Worm (Caenorhabditis elegans) whole organism, midembryonic: Measurements from ENCODE around the gene dhs-12.

Source experiments
- T22C8.4 ChIP-seq: fragments of 200-800 bp; sonication (Bioruptor generic); IDR thresholded peaks from 2 replicates; pipeline ENCODE4 v1.3.6; 2022; ENCODE audit warnings: missing genetic modification characterization, missing compliant biosample characterization
- cog-1 ChIP-seq: sonication (generic microtip); optimal IDR thresholded peaks from 2 replicates; lab custom pipeline; 2016; ENCODE audit warnings: missing genetic modification characterization, missing compliant biosample characterization
- flt-1 ChIP-seq: fragments of 200-800 bp; sonication (Bioruptor generic); IDR thresholded peaks from 2 replicates; pipeline ENCODE4 v1.3.6; 2022; ENCODE audit warnings: missing genetic modification characterization, missing compliant biosample characterization
- klf-2 ChIP-seq: fragments of 200-800 bp; sonication (Bioruptor generic); conservative IDR thresholded peaks from 2 replicates; pipeline ENCODE4 v1.3.6; 2022; ENCODE audit warnings: missing genetic modification reagents, missing genetic modification characterization, missing compliant biosample characterization
- med-1 ChIP-seq: sonication (generic microtip); optimal IDR thresholded peaks from 2 replicates; lab custom pipeline; 2017; ENCODE audit warnings: missing genetic modification characterization, mild to moderate bottlenecking, missing compliant biosample characterization, antibody characterized with exemption, missing genetic modification reagents; ENCODE audit not compliant: insufficient read depth
- ref-1 ChIP-seq: fragments of 200-800 bp; sonication (Bioruptor generic); conservative IDR thresholded peaks from 2 replicates; pipeline ENCODE4 v1.3.6; 2022; ENCODE audit warnings: missing genetic modification reagents, missing genetic modification characterization, missing compliant biosample characterization
- tab-1 ChIP-seq: fragments of 200-800 bp; sonication (Bioruptor generic); IDR thresholded peaks from 2 replicates; pipeline ENCODE4 v1.3.6; 2022; ENCODE audit warnings: missing genetic modification characterization, missing compliant biosample characterization
- ztf-23 ChIP-seq: fragments of 200-800 bp; sonication (Bioruptor generic); IDR thresholded peaks from 2 replicates; pipeline ENCODE4 v1.3.6; 2022; ENCODE audit warnings: missing genetic modification reagents, missing genetic modification characterization, missing compliant biosample characterization
- ztf-29 ChIP-seq: fragments of 200-800 bp; sonication (Bioruptor generic); IDR thresholded peaks from 2 replicates; pipeline ENCODE4 v1.3.6; 2022; ENCODE audit warnings: missing genetic modification reagents, missing genetic modification characterization, missing compliant biosample characterization

Gene dhs-12

ce11 chrIV:10122205-10122604, 20.1 kb upstream of the dhs-12 start, which contains the start of gene irld-21:
irld-21 (minus strand) TSS chrIV:10122305.
- TF ChIP-seq ztf-29 (GFP tag; lab: Robert Waterston, UW) (no peak), tab-1 (GFP tag; lab: Robert Waterston, UW) (no peak), flt-1 (GFP tag; lab: Robert Waterston, UW) (no peak), ref-1 (GFP tag; lab: Robert Waterston, UW) (no peak), cog-1 (tag; lab: Kevin White, UChicago) (no peak), med-1 (no peak), T22C8.4 (GFP tag; lab: Robert Waterston, UW) (no peak), ztf-23 (GFP tag; lab: Robert Waterston, UW) (no peak), klf-2 (no peak)

ce11 chrIV:10126544-10126943, 15.7 kb upstream of the dhs-12 start, which contains the start of gene ctf-18:
ctf-18 (minus strand) TSS chrIV:10126644.
- TF ChIP-seq med-1, result no peak
- no peak for TF ChIP-seq cog-1 (tag; lab: Kevin White, UChicago)
- no peak for TF ChIP-seq ztf-29 (GFP tag; lab: Robert Waterston, UW)
- TF ChIP-seq tab-1 (GFP tag; lab: Robert Waterston, UW), result no peak
- TF ChIP-seq flt-1 (GFP tag; lab: Robert Waterston, UW), result no peak
- no peak for TF ChIP-seq ztf-23 (GFP tag; lab: Robert Waterston, UW)
- TF ChIP-seq klf-2, result no peak
- TF ChIP-seq ref-1 (GFP tag; lab: Robert Waterston, UW), result no peak
- TF ChIP-seq T22C8.4 (GFP tag; lab: Robert Waterston, UW), result no peak

- TF ChIP-seq ztf-29 (GFP tag; lab: Robert Waterston, UW) (no peak), flt-1 (GFP tag; lab: Robert Waterston, UW) (no peak), med-1 (no peak), cog-1 (tag; lab: Kevin White, UChicago) (no peak), ref-1 (GFP tag; lab: Robert Waterston, UW) (no peak), klf-2 (no peak), tab-1 (GFP tag; lab: Robert Waterston, UW) (no peak), T22C8.4 (GFP tag; lab: Robert Waterston, UW) (no peak), ztf-23 (GFP tag; lab: Robert Waterston, UW) (no peak)
Measured at ce11 chrIV:10128446-10128845, 13.8 kb upstream of the dhs-12 start.

ce11 chrIV:10128906-10129386, 13.3 kb upstream of the dhs-12 start, which contains the start of the genes gtbp-1 and K08F4.3:
gtbp-1 (minus strand) TSS chrIV:10128956.
K08F4.3 (plus strand) TSS chrIV:10129257.
- TF ChIP-seq ztf-23 (GFP tag; lab: Robert Waterston, UW) (peak; percentile 50; the same call in 1 of the 2 replicates), cog-1 (tag; lab: Kevin White, UChicago) (no peak), T22C8.4 (GFP tag; lab: Robert Waterston, UW) (no peak), flt-1 (GFP tag; lab: Robert Waterston, UW) (no peak), ref-1 (GFP tag; lab: Robert Waterston, UW) (no peak), ztf-29 (GFP tag; lab: Robert Waterston, UW) (no peak), klf-2 (no peak)

ce11 chrIV:10129957-10130356, 12.3 kb upstream of the dhs-12 start, which contains the start of gene glt-3:
glt-3 (plus strand) TSS chrIV:10130257.
- TF ChIP-seq T22C8.4 (GFP tag; lab: Robert Waterston, UW), result no peak
- no peak for TF ChIP-seq ref-1 (GFP tag; lab: Robert Waterston, UW)
- no peak for TF ChIP-seq klf-2
- TF ChIP-seq ztf-23 (GFP tag; lab: Robert Waterston, UW), result no peak
- TF ChIP-seq flt-1 (GFP tag; lab: Robert Waterston, UW), result no peak
- TF ChIP-seq ztf-29 (GFP tag; lab: Robert Waterston, UW), result no peak
- no peak for TF ChIP-seq med-1
- no peak for TF ChIP-seq cog-1 (tag; lab: Kevin White, UChicago)
- no peak for TF ChIP-seq tab-1 (GFP tag; lab: Robert Waterston, UW)

ce11 chrIV:10135817-10136216, 6.4 kb upstream of the dhs-12 start, which contains the start of gene K08F4.5:
K08F4.5 (minus strand) TSS chrIV:10135917.
- TF ChIP-seq ref-1 (GFP tag; lab: Robert Waterston, UW), result no peak
- TF ChIP-seq cog-1 (tag; lab: Kevin White, UChicago), result no peak
- TF ChIP-seq med-1, result no peak
- TF ChIP-seq T22C8.4 (GFP tag; lab: Robert Waterston, UW), result no peak

ce11 chrIV:10137804-10138203, 4.5 kb upstream of the dhs-12 start, which contains the start of gene K08F4.12:
K08F4.12 (plus strand) TSS chrIV:10138104.
- TF ChIP-seq med-1, result no peak
- no peak for TF ChIP-seq ztf-23 (GFP tag; lab: Robert Waterston, UW)
- no peak for TF ChIP-seq ztf-29 (GFP tag; lab: Robert Waterston, UW)
- TF ChIP-seq klf-2, result no peak
- no peak for TF ChIP-seq ref-1 (GFP tag; lab: Robert Waterston, UW)
- TF ChIP-seq tab-1 (GFP tag; lab: Robert Waterston, UW), result no peak
- TF ChIP-seq T22C8.4 (GFP tag; lab: Robert Waterston, UW), result no peak
- no peak for TF ChIP-seq flt-1 (GFP tag; lab: Robert Waterston, UW)
- no peak for TF ChIP-seq cog-1 (tag; lab: Kevin White, UChicago)

- TF ChIP-seq T22C8.4 (GFP tag; lab: Robert Waterston, UW), result no peak
Measured at ce11 chrIV:10140143-10140542, 2.1 kb upstream of the dhs-12 start, which contains the start of gene gst-3. gst-3 (minus strand) TSS chrIV:10140243.

ce11 chrIV:10143640-10144039, 1.4 kb downstream of the dhs-12 start, which contains the start of gene msp-38:
msp-38 (minus strand) TSS chrIV:10143740.
- TF ChIP-seq klf-2 (no peak), ztf-29 (GFP tag; lab: Robert Waterston, UW) (no peak), T22C8.4 (GFP tag; lab: Robert Waterston, UW) (no peak), ztf-23 (GFP tag; lab: Robert Waterston, UW) (no peak)

ce11 chrIV:10144487-10144886, 2.2 kb downstream of the dhs-12 start:
- TF ChIP-seq cog-1 (tag; lab: Kevin White, UChicago) (no peak), med-1 (no peak), flt-1 (GFP tag; lab: Robert Waterston, UW) (no peak), ref-1 (GFP tag; lab: Robert Waterston, UW) (no peak), T22C8.4 (GFP tag; lab: Robert Waterston, UW) (no peak), tab-1 (GFP tag; lab: Robert Waterston, UW) (no peak), klf-2 (no peak), ztf-29 (GFP tag; lab: Robert Waterston, UW) (no peak)
